Worm (Caenorhabditis elegans) whole organism, L4 larva: ENCODE results near the gene eral-1.

Source experiments
- F44E2.7 ChIP-seq: fragments of 200-800 bp; sonication (Bioruptor generic); IDR thresholded peaks from 2 replicates; pipeline ENCODE4 v2.1.2; 2022; ENCODE audit warnings: missing genetic modification characterization, missing compliant biosample characterization
- T20F7.1 ChIP-seq: fragments of 200-800 bp; sonication (Bioruptor generic); optimal IDR thresholded peaks from 2 replicates; lab custom pipeline; 2018; ENCODE audit warnings: mild to moderate bottlenecking, missing genetic modification characterization, missing compliant biosample characterization
- Y105C5A.15 ChIP-seq: fragments of 200-800 bp; sonication (Bioruptor generic); IDR thresholded peaks from 2 replicates; pipeline ENCODE4 v1.3.6; 2022; ENCODE audit warnings: missing genetic modification characterization, missing compliant biosample characterization
- Y5F2A.4 ChIP-seq: fragments of 200-800 bp; sonication (Bioruptor generic); optimal IDR thresholded peaks from 2 replicates; lab custom pipeline; 2018; ENCODE audit warnings: mild to moderate bottlenecking, missing genetic modification characterization, missing compliant biosample characterization
- ZK337.2 ChIP-seq: fragments of 200-800 bp; sonication (Bioruptor generic); IDR thresholded peaks from 2 replicates; pipeline ENCODE4 v1.3.6; 2022; ENCODE audit warnings: missing genetic modification reagents, missing genetic modification characterization, missing compliant biosample characterization
- ZK546.5 ChIP-seq, 2 experiments: sonication (generic microtip); optimal IDR thresholded peaks; 2 replicates each; lab custom pipeline; 2017; ENCODE audit warnings: missing biosample characterization in 2 of 2, missing genetic modification characterization in 2 of 2
- aha-1 ChIP-seq: fragments of 150-350 bp; peaks from one replicate; lab custom pipeline; 2014; ENCODE audit warnings: missing biosample characterization, missing genetic modification characterization
- arid-1 ChIP-seq: fragments of 200-800 bp; sonication (Bioruptor generic); conservative IDR thresholded peaks from 2 replicates; pipeline ENCODE4 v1.3.6; 2022; ENCODE audit warnings: missing genetic modification reagents, missing genetic modification characterization, missing compliant biosample characterization
- attf-4 ChIP-seq: sonication (generic microtip); optimal IDR thresholded peaks from 3 replicates; lab custom pipeline; 2017; ENCODE audit warnings: missing biosample characterization, missing genetic modification characterization
- ceh-20 ChIP-seq: fragments of 200-800 bp; sonication (Bioruptor generic); IDR thresholded peaks from 2 replicates; pipeline ENCODE4 v1.3.6; 2022; ENCODE audit warnings: missing genetic modification reagents, missing genetic modification characterization, missing compliant biosample characterization
- ceh-44 ChIP-seq: fragments of 200-800 bp; sonication (Bioruptor generic); IDR thresholded peaks from 2 replicates; pipeline ENCODE4 v1.3.6; 2022; ENCODE audit warnings: missing genetic modification reagents, missing genetic modification characterization, missing compliant biosample characterization
- cey-2 ChIP-seq: sonication (generic microtip); optimal IDR thresholded peaks from 3 replicates; lab custom pipeline; 2017; ENCODE audit warnings: missing genetic modification characterization, mild to moderate bottlenecking, missing compliant biosample characterization, antibody characterized with exemption, borderline replicate concordance; ENCODE audit not compliant: insufficient read depth
- ctbp-1 ChIP-seq: fragments of 200-800 bp; sonication (Bioruptor generic); IDR thresholded peaks from 2 replicates; pipeline ENCODE4 v1.3.6; 2022; ENCODE audit warnings: missing genetic modification reagents, missing genetic modification characterization, missing compliant biosample characterization
- daf-12 ChIP-seq: fragments of 150-350 bp; optimal IDR thresholded peaks from 2 replicates; lab custom pipeline; 2014; ENCODE audit warnings: missing biosample characterization, missing genetic modification reagents, missing genetic modification characterization
- daf-16 ChIP-seq, 3 experiments: sonication (generic microtip); optimal IDR thresholded peaks; 2 replicates each; lab custom pipeline; 2016 to 2017; ENCODE audit warnings: missing genetic modification characterization in 3 of 3, missing genetic modification reagents in 3 of 3, mild to moderate bottlenecking in 2 of 3, missing compliant biosample characterization in 2 of 3, missing biosample characterization in 1 of 3, moderate library complexity in 1 of 3
- daf-8 ChIP-seq: fragments of 200-800 bp; sonication (Bioruptor generic); IDR thresholded peaks from 2 replicates; pipeline ENCODE4 v1.3.6; 2022; ENCODE audit warnings: missing genetic modification characterization, missing compliant biosample characterization
- dmd-6 ChIP-seq: fragments of 200-800 bp; sonication (Bioruptor generic); IDR thresholded peaks from 2 replicates; pipeline ENCODE4 v1.3.6; 2022; ENCODE audit warnings: missing genetic modification reagents, missing genetic modification characterization, missing compliant biosample characterization
- dpl-1 ChIP-seq: fragments of 150-350 bp; optimal IDR thresholded peaks from 2 replicates; lab custom pipeline; 2014; ENCODE audit warnings: missing biosample characterization, missing genetic modification reagents, missing genetic modification characterization
- duxl-1 ChIP-seq: sonication (generic microtip); optimal IDR thresholded peaks from 2 replicates; lab custom pipeline; 2016; ENCODE audit warnings: mild to moderate bottlenecking, missing genetic modification characterization, moderate library complexity, missing compliant biosample characterization; ENCODE audit not compliant: poor library complexity
- dve-1 ChIP-seq: sonication (generic microtip); optimal IDR thresholded peaks from 2 replicates; lab custom pipeline; 2017; ENCODE audit warnings: antibody characterized with exemption, mild to moderate bottlenecking, missing genetic modification characterization, missing compliant biosample characterization; ENCODE audit not compliant: insufficient read depth
- fkh-10 ChIP-seq: fragments of 150-350 bp; optimal IDR thresholded peaks from 2 replicates; lab custom pipeline; 2014; ENCODE audit warnings: missing biosample characterization, missing genetic modification reagents, missing genetic modification characterization
- fos-1 ChIP-seq: fragments of 150-350 bp; optimal IDR thresholded peaks from 2 replicates; lab custom pipeline; 2014; ENCODE audit warnings: missing biosample characterization, missing genetic modification characterization
- hif-1 ChIP-seq, 2 experiments: sonication (generic microtip); optimal IDR thresholded peaks; 2 replicates each; lab custom pipeline; 2016 to 2017; ENCODE audit warnings: missing compliant biosample characterization in 2 of 2, missing genetic modification characterization in 2 of 2, missing genetic modification reagents in 2 of 2, missing genotype in 2 of 2, mild to moderate bottlenecking in 1 of 2
- hlh-11 ChIP-seq: fragments of 200-800 bp; sonication (Bioruptor generic); optimal IDR thresholded peaks from 2 replicates; lab custom pipeline; 2018; ENCODE audit warnings: mild to moderate bottlenecking, missing genetic modification characterization, missing compliant biosample characterization
- hmg-1.1 ChIP-seq: fragments of 200-800 bp; sonication (Bioruptor generic); IDR thresholded peaks from 2 replicates; pipeline ENCODE4 v1.3.6; 2022; ENCODE audit warnings: missing genetic modification reagents, missing genetic modification characterization, missing compliant biosample characterization
- jun-1 ChIP-seq: fragments of 150-350 bp; optimal IDR thresholded peaks from 2 replicates; lab custom pipeline; 2014; ENCODE audit warnings: missing biosample characterization, missing genetic modification reagents, missing genetic modification characterization
- lin-13 ChIP-seq: fragments of 150-350 bp; optimal IDR thresholded peaks from 2 replicates; lab custom pipeline; 2014; ENCODE audit warnings: missing biosample characterization, missing genetic modification reagents, missing genetic modification characterization
- lin-15B ChIP-seq: fragments of 150-350 bp; sonication (generic microtip); optimal IDR thresholded peaks from 3 replicates; lab custom pipeline; 2014; ENCODE audit warnings: missing biosample characterization, missing genetic modification characterization
- lin-38 ChIP-seq: fragments of 200-800 bp; sonication (Bioruptor generic); IDR thresholded peaks from 2 replicates; pipeline ENCODE4 v1.3.6; 2022; ENCODE audit warnings: missing genetic modification reagents, missing genetic modification characterization, missing compliant biosample characterization
- lin-39 ChIP-seq: fragments of 150-350 bp; optimal IDR thresholded peaks from 2 replicates; lab custom pipeline; 2014; ENCODE audit warnings: missing biosample characterization, missing genetic modification reagents, missing genetic modification characterization
- lir-3 ChIP-seq: sonication (generic microtip); optimal IDR thresholded peaks from 2 replicates; lab custom pipeline; 2016; ENCODE audit warnings: mild to moderate bottlenecking, missing genetic modification characterization, missing compliant biosample characterization
- mdl-1 ChIP-seq, 2 experiments: fragments of 150-350 bp in 1 of 2; sonication (generic microtip) in 1 of 2; optimal IDR thresholded peaks; 2 replicates each; lab custom pipeline; 2014 to 2017; ENCODE audit warnings: missing biosample characterization in 2 of 2, missing genetic modification characterization in 2 of 2
- mes-2 ChIP-seq: sonication (generic microtip); optimal IDR thresholded peaks from 2 replicates; lab custom pipeline; 2016; ENCODE audit warnings: missing genotype, mild to moderate bottlenecking, missing genetic modification characterization, missing compliant biosample characterization; ENCODE audit not compliant: poor library complexity, severe bottlenecking
- mxl-3 ChIP-seq: fragments of 200-800 bp; sonication (Bioruptor generic); optimal IDR thresholded peaks from 2 replicates; lab custom pipeline; 2018; ENCODE audit warnings: mild to moderate bottlenecking, missing genetic modification characterization, missing compliant biosample characterization
- nhr-102 ChIP-seq: sonication (generic microtip); optimal IDR thresholded peaks from 2 replicates; lab custom pipeline; 2016; ENCODE audit warnings: mild to moderate bottlenecking, missing genetic modification characterization, moderate library complexity, missing compliant biosample characterization
- nhr-11 ChIP-seq: fragments of 150-350 bp; optimal IDR thresholded peaks from 2 replicates; lab custom pipeline; 2014; ENCODE audit warnings: missing biosample characterization, missing genetic modification characterization
- nhr-111 ChIP-seq: fragments of 200-800 bp; sonication (Bioruptor generic); optimal IDR thresholded peaks from 2 replicates; lab custom pipeline; 2018; ENCODE audit warnings: mild to moderate bottlenecking, missing genetic modification characterization, missing compliant biosample characterization
- nhr-48 ChIP-seq: sonication (generic microtip); optimal IDR thresholded peaks from 2 replicates; lab custom pipeline; 2016; ENCODE audit warnings: mild to moderate bottlenecking, missing genetic modification characterization, missing compliant biosample characterization
- pha-4 ChIP-seq, 2 experiments: fragments of 150-350 bp in 1 of 2; fragments of 200-800 bp in 1 of 2; sonication (Bioruptor generic) in 1 of 2; IDR thresholded peaks in 1 of 2; optimal IDR thresholded peaks in 1 of 2; 2 replicates each; pipeline versions ENCODE4 v1.3.6 to Lab custom; 2014 to 2022; ENCODE audit warnings: missing genetic modification characterization in 2 of 2, missing genetic modification reagents in 2 of 2, missing biosample characterization in 1 of 2, missing compliant biosample characterization in 1 of 2
- php-3 ChIP-seq: fragments of 200-800 bp; sonication (Bioruptor generic); IDR thresholded peaks from 2 replicates; pipeline ENCODE4 v1.3.6; 2022; ENCODE audit warnings: missing genetic modification reagents, missing genetic modification characterization, missing compliant biosample characterization
- saeg-2 ChIP-seq: fragments of 200-800 bp; sonication (Bioruptor generic); IDR thresholded peaks from 2 replicates; pipeline ENCODE4 v1.3.6; 2022; ENCODE audit warnings: missing genetic modification reagents, missing genetic modification characterization, missing compliant biosample characterization
- set-16 ChIP-seq: fragments of 200-800 bp; sonication (Bioruptor generic); IDR thresholded peaks from 2 replicates; pipeline ENCODE4 v1.3.6; 2022; ENCODE audit warnings: missing genetic modification reagents, missing genetic modification characterization, missing compliant biosample characterization
- skn-1 ChIP-seq: fragments of 150-350 bp; optimal IDR thresholded peaks from 2 replicates; lab custom pipeline; 2014; ENCODE audit warnings: missing biosample characterization, missing genetic modification characterization
- snpc-4 ChIP-seq: fragments of 150-350 bp; optimal IDR thresholded peaks from 2 replicates; lab custom pipeline; 2014; ENCODE audit warnings: missing biosample characterization, missing genetic modification characterization
- spr-1 ChIP-seq: sonication (generic microtip); optimal IDR thresholded peaks from 2 replicates; lab custom pipeline; 2016; ENCODE audit warnings: mild to moderate bottlenecking, missing genetic modification characterization, missing compliant biosample characterization
- spr-3 ChIP-seq: fragments of 200-800 bp; sonication (Bioruptor generic); optimal IDR thresholded peaks from 2 replicates; lab custom pipeline; 2018; ENCODE audit warnings: mild to moderate bottlenecking, missing genetic modification characterization, missing compliant biosample characterization
- tra-1 ChIP-seq: fragments of 200-800 bp; sonication (Bioruptor generic); IDR thresholded peaks from 2 replicates; pipeline ENCODE4 v1.3.6; 2022; ENCODE audit warnings: missing genetic modification reagents, missing genetic modification characterization, missing compliant biosample characterization
- vab-7 ChIP-seq: fragments of 200-800 bp; sonication (Bioruptor generic); IDR thresholded peaks from 2 replicates; pipeline ENCODE4 v1.3.6; 2022; ENCODE audit warnings: missing genetic modification reagents, missing genetic modification characterization, missing compliant biosample characterization
- zag-1 ChIP-seq: fragments of 150-350 bp; optimal IDR thresholded peaks from 2 replicates; lab custom pipeline; 2014; ENCODE audit warnings: missing biosample characterization, missing genetic modification characterization
- ztf-7 ChIP-seq: fragments of 150-350 bp; optimal IDR thresholded peaks from 2 replicates; lab custom pipeline; 2014; ENCODE audit warnings: missing biosample characterization, missing genetic modification characterization

The eral-1 gene

ce11 chrII:9601679-9602078 lies 12.1 kb upstream of the eral-1 start:
- TF ChIP-seq cey-2 (tag; lab: Kevin White, UChicago) (peak; percentile 35), lin-39 (tag; lab: Kevin White, UChicago) (no peak), nhr-11 (tag; lab: Kevin White, UChicago) (peak; percentile 82), duxl-1 (tag; lab: Kevin White, UChicago) (no peak), mes-2 (tag; lab: Kevin White, UChicago) (no peak), daf-12 (tag; lab: Kevin White, UChicago) (no peak), nhr-111 (no peak), ceh-20 (no peak), hmg-1.1 (GFP tag; lab: Robert Waterston, UW) (no peak), pha-4 (GFP tag; IDR thresholded peaks at IDR 0.05; lab: Robert Waterston, UW) (no peak), pha-4 (tag; optimal IDR thresholded peaks at IDR 0.05; lab: Kevin White, UChicago) (no peak), lin-13 (no peak), daf-16 (GFP tag; optimal IDR thresholded peaks at IDR 0.05; lab: Kevin White, UChicago) (peak in 1 of 2 experiments; percentile 83), daf-16 (tag; optimal IDR thresholded peaks at IDR 0.05; lab: Kevin White, UChicago) (peak; percentile 62), snpc-4 (no peak), attf-4 (tag; lab: Kevin White, UChicago) (no peak), dve-1 (tag; lab: Kevin White, UChicago) (peak; percentile 79), mxl-3 (GFP tag; lab: Kevin White, UChicago) (peak; percentile 32), lin-38 (GFP tag; lab: Robert Waterston, UW) (no peak), ZK337.2 (GFP tag; lab: Robert Waterston, UW) (no peak), tra-1 (GFP tag; lab: Robert Waterston, UW) (no peak), F44E2.7 (GFP tag; lab: Robert Waterston, UW) (no peak), T20F7.1 (GFP tag; lab: Kevin White, UChicago) (no peak), lin-15B (tag; lab: Kevin White, UChicago) (no peak), spr-1 (tag; lab: Kevin White, UChicago) (no peak), hlh-11 (tag; lab: Kevin White, UChicago) (peak; percentile 77), vab-7 (GFP tag; lab: Robert Waterston, UW) (no peak), dpl-1 (no peak), nhr-48 (tag; lab: Kevin White, UChicago) (no peak), set-16 (GFP tag; lab: Robert Waterston, UW) (no peak), nhr-102 (tag; lab: Kevin White, UChicago) (no peak), daf-8 (no peak), skn-1 (tag; lab: Kevin White, UChicago) (no peak), Y105C5A.15 (GFP tag; lab: Robert Waterston, UW) (no peak), ceh-44 (GFP tag; lab: Robert Waterston, UW) (no peak), dmd-6 (GFP tag; lab: Robert Waterston, UW) (peak; percentile 69), fkh-10 (GFP tag; lab: Kevin White, UChicago) (no peak), ztf-7 (tag; lab: Kevin White, UChicago) (no peak), jun-1 (tag; lab: Kevin White, UChicago) (no peak), ZK546.5 (tag; optimal IDR thresholded peaks at IDR 0.05; lab: Kevin White, UChicago) (no peak), ctbp-1 (GFP tag; lab: Robert Waterston, UW) (no peak), fos-1 (tag; lab: Kevin White, UChicago) (no peak), mdl-1 (tag; optimal IDR thresholded peaks at IDR 0.05; lab: Kevin White, UChicago) (peak; percentile 79 to 83), saeg-2 (GFP tag; lab: Robert Waterston, UW) (no peak), lir-3 (tag; lab: Kevin White, UChicago) (no peak), spr-3 (no peak), php-3 (GFP tag; lab: Robert Waterston, UW) (no peak), aha-1 (tag; lab: Kevin White, UChicago) (peak; percentile 94), Y5F2A.4 (GFP tag; lab: Kevin White, UChicago) (no peak), arid-1 (GFP tag; lab: Robert Waterston, UW) (no peak), zag-1 (tag; lab: Kevin White, UChicago) (no peak), hif-1 (tag; optimal IDR thresholded peaks at IDR 0.05; lab: Kevin White, UChicago) (peak in 1 of 2 experiments; percentile 42)
